Worm (Caenorhabditis elegans) whole organism, young adult: ENCODE data around the gene C56E10.3.

Source experiments
- B0035.1 ChIP-seq: sonication (generic microtip); optimal IDR thresholded peaks from 2 replicates; lab custom pipeline; 2016; ENCODE audit warnings: missing genetic modification characterization, mild to moderate bottlenecking, missing compliant biosample characterization, missing genotype, missing genetic modification reagents
- B0336.3 ChIP-seq: fragments of 200-800 bp; sonication (Bioruptor generic); IDR thresholded peaks from 2 replicates; pipeline ENCODE4 v1.3.6; 2022; ENCODE audit warnings: missing genetic modification characterization, missing compliant biosample characterization
- F10E7.11 ChIP-seq: sonication (generic microtip); optimal IDR thresholded peaks from 2 replicates; lab custom pipeline; 2017; ENCODE audit warnings: mild to moderate bottlenecking, missing genetic modification characterization, moderate library complexity, missing compliant biosample characterization
- F22D6.2 ChIP-seq: sonication (generic microtip); optimal IDR thresholded peaks from 2 replicates; lab custom pipeline; 2016; ENCODE audit warnings: mild to moderate bottlenecking, missing genetic modification characterization, missing compliant biosample characterization
- F23B12.7 ChIP-seq: sonication (generic microtip); optimal IDR thresholded peaks from 2 replicates; lab custom pipeline; 2017; ENCODE audit warnings: missing genetic modification characterization, mild to moderate bottlenecking, missing compliant biosample characterization, antibody characterized with exemption, moderate library complexity; ENCODE audit not compliant: insufficient read depth
- F33H1.4 ChIP-seq: fragments of 200-800 bp; sonication (Bioruptor generic); IDR thresholded peaks from 2 replicates; pipeline ENCODE4 v1.3.6; 2022; ENCODE audit warnings: missing genetic modification reagents, missing genetic modification characterization, missing compliant biosample characterization
- F57A8.1 ChIP-seq: fragments of 200-800 bp; sonication (Bioruptor generic); optimal IDR thresholded peaks from 2 replicates; lab custom pipeline; 2018; ENCODE audit warnings: mild to moderate bottlenecking, missing genetic modification characterization, moderate library complexity, missing compliant biosample characterization
- F57C9.4 ChIP-seq: sonication (generic microtip); optimal IDR thresholded peaks from 2 replicates; lab custom pipeline; 2017; ENCODE audit warnings: mild to moderate bottlenecking, missing genetic modification characterization, missing compliant biosample characterization
- K11D2.4 ChIP-seq: fragments of 200-800 bp; sonication (Bioruptor generic); IDR thresholded peaks from 2 replicates; pipeline ENCODE4 v1.3.6; 2022; ENCODE audit warnings: missing genetic modification reagents, missing genetic modification characterization, missing compliant biosample characterization
- T07F8.4 ChIP-seq: sonication (generic microtip); optimal IDR thresholded peaks from 2 replicates; lab custom pipeline; 2016; ENCODE audit warnings: mild to moderate bottlenecking, missing genetic modification characterization, moderate library complexity, missing compliant biosample characterization
- Y53F4B.3 ChIP-seq: fragments of 200-800 bp; sonication (Bioruptor generic); IDR thresholded peaks from 2 replicates; pipeline ENCODE4 v1.3.6; 2022; ENCODE audit warnings: missing genetic modification reagents, missing genetic modification characterization, missing compliant biosample characterization
- ZK185.1 ChIP-seq: sonication (generic microtip); optimal IDR thresholded peaks from 2 replicates; lab custom pipeline; 2016; ENCODE audit warnings: mild to moderate bottlenecking, missing genetic modification characterization, missing compliant biosample characterization; ENCODE audit not compliant: poor library complexity, severe bottlenecking
- akir-1 ChIP-seq: fragments of 200-800 bp; sonication (Bioruptor generic); optimal IDR thresholded peaks from 2 replicates; lab custom pipeline; 2018; ENCODE audit warnings: mild to moderate bottlenecking, missing genetic modification characterization, moderate library complexity, missing compliant biosample characterization
- cebp-1 ChIP-seq, 2 experiments: fragments of 200-800 bp in 1 of 2; sonication (Bioruptor generic) in 1 of 2; sonication (generic microtip) in 1 of 2; IDR thresholded peaks in 1 of 2; optimal IDR thresholded peaks in 1 of 2; 2 replicates each; pipeline versions ENCODE4 v1.3.6 to Lab custom; 2017 to 2022; ENCODE audit warnings: missing compliant biosample characterization in 2 of 2, missing genetic modification characterization in 2 of 2, mild to moderate bottlenecking in 1 of 2, missing genetic modification reagents in 1 of 2, moderate library complexity in 1 of 2
- ceh-27 ChIP-seq: fragments of 200-800 bp; sonication (Bioruptor generic); optimal IDR thresholded peaks from 2 replicates; lab custom pipeline; 2018; ENCODE audit warnings: mild to moderate bottlenecking, missing genetic modification characterization, moderate library complexity, missing compliant biosample characterization
- ceh-79 ChIP-seq: sonication (generic microtip); optimal IDR thresholded peaks from 2 replicates; lab custom pipeline; 2017; ENCODE audit warnings: mild to moderate bottlenecking, missing genetic modification characterization, missing compliant biosample characterization
- die-1 ChIP-seq: sonication (generic microtip); optimal IDR thresholded peaks from 2 replicates; lab custom pipeline; 2016; ENCODE audit warnings: missing genotype, mild to moderate bottlenecking, missing genetic modification characterization, missing compliant biosample characterization
- dpl-1 ChIP-seq: fragments of 150-350 bp; optimal IDR thresholded peaks from 2 replicates; lab custom pipeline; 2014; ENCODE audit warnings: missing biosample characterization, missing genetic modification reagents, missing genetic modification characterization
- egl-44 ChIP-seq: fragments of 200-800 bp; sonication (Bioruptor generic); IDR thresholded peaks from 2 replicates; pipeline ENCODE4 v1.3.6; 2022; ENCODE audit warnings: missing genetic modification reagents, missing genetic modification characterization, missing compliant biosample characterization
- fkh-3 ChIP-seq: sonication (generic microtip); optimal IDR thresholded peaks from 2 replicates; lab custom pipeline; 2016; ENCODE audit warnings: mild to moderate bottlenecking, missing genetic modification characterization, missing compliant biosample characterization
- hlh-12 ChIP-seq: sonication (generic microtip); optimal IDR thresholded peaks from 2 replicates; lab custom pipeline; 2016; ENCODE audit warnings: missing genetic modification characterization, missing compliant biosample characterization
- lin-40 ChIP-seq: sonication (generic microtip); optimal IDR thresholded peaks from 2 replicates; lab custom pipeline; 2016; ENCODE audit warnings: missing genetic modification characterization, mild to moderate bottlenecking, missing compliant biosample characterization, missing genotype, missing genetic modification reagents
- lin-54 ChIP-seq: fragments of 200-800 bp; sonication (Bioruptor generic); optimal IDR thresholded peaks from 2 replicates; lab custom pipeline; 2018; ENCODE audit warnings: mild to moderate bottlenecking, missing genetic modification characterization, missing compliant biosample characterization
- lir-1 ChIP-seq: fragments of 200-800 bp; sonication (Bioruptor generic); conservative IDR thresholded peaks from 2 replicates; pipeline ENCODE4 v1.3.6; 2022; ENCODE audit warnings: missing genetic modification reagents, missing genetic modification characterization, missing compliant biosample characterization
- lsl-1 ChIP-seq: fragments of 200-800 bp; sonication (Bioruptor generic); optimal IDR thresholded peaks from 2 replicates; lab custom pipeline; 2018; ENCODE audit warnings: mild to moderate bottlenecking, missing genetic modification characterization, moderate library complexity, missing compliant biosample characterization
- madf-8 ChIP-seq: fragments of 200-800 bp; sonication (Bioruptor generic); conservative IDR thresholded peaks from 2 replicates; pipeline ENCODE4 v1.3.6; 2022; ENCODE audit warnings: missing genetic modification reagents, missing genetic modification characterization, missing compliant biosample characterization
- mcd-1 ChIP-seq: fragments of 200-800 bp; sonication (Bioruptor generic); IDR thresholded peaks from 2 replicates; pipeline ENCODE4 v1.3.6; 2022; ENCODE audit warnings: missing genetic modification reagents, missing genetic modification characterization, missing compliant biosample characterization
- mes-4 ChIP-seq: sonication (generic microtip); optimal IDR thresholded peaks from 2 replicates; lab custom pipeline; 2016; ENCODE audit warnings: missing genotype, missing genetic modification characterization, missing compliant biosample characterization
- mxl-1 ChIP-seq: sonication (generic microtip); optimal IDR thresholded peaks from 2 replicates; lab custom pipeline; 2016; ENCODE audit warnings: missing genetic modification characterization, missing compliant biosample characterization
- nhr-27 ChIP-seq: fragments of 200-800 bp; sonication (Bioruptor generic); optimal IDR thresholded peaks from 2 replicates; lab custom pipeline; 2018; ENCODE audit warnings: mild to moderate bottlenecking, missing genetic modification characterization, moderate library complexity, missing compliant biosample characterization
- nhr-80 ChIP-seq: sonication (generic microtip); optimal IDR thresholded peaks from 2 replicates; lab custom pipeline; 2016; ENCODE audit warnings: missing genetic modification characterization, missing compliant biosample characterization
- pha-4 ChIP-seq: fragments of 150-350 bp; sonication (generic microtip); optimal IDR thresholded peaks from 2 replicates; lab custom pipeline; 2014; ENCODE audit warnings: missing biosample characterization, missing genetic modification reagents, missing genetic modification characterization
- rec-8 ChIP-seq, 2 experiments: sonication (generic microtip); optimal IDR thresholded peaks; 2 replicates each; lab custom pipeline; 2016; ENCODE audit warnings: mild to moderate bottlenecking in 2 of 2, missing genetic modification characterization in 2 of 2, missing genetic modification reagents in 2 of 2, missing genotype in 2 of 2, missing biosample characterization in 1 of 2, missing compliant biosample characterization in 1 of 2, moderate library complexity in 1 of 2
- rpc-1 ChIP-seq, 2 experiments: fragments of 150-350 bp in 1 of 2; sonication (generic microtip) in 1 of 2; optimal IDR thresholded peaks; 2 replicates each; lab custom pipeline; 2014 to 2018; ENCODE audit warnings: missing biosample characterization in 1 of 2, missing genetic modification characterization in 1 of 2, missing genetic modification reagents in 1 of 2, missing genotype in 1 of 2
- sea-2 ChIP-seq: fragments of 200-800 bp; sonication (Bioruptor generic); IDR thresholded peaks from 2 replicates; pipeline ENCODE4 v1.3.6; 2022; ENCODE audit warnings: missing genetic modification characterization, missing compliant biosample characterization
- tbp1 ChIP-seq: fragments of 200-800 bp; sonication (Bioruptor generic); optimal IDR thresholded peaks from 2 replicates; lab custom pipeline; 2018; ENCODE audit warnings: mild to moderate bottlenecking, missing genetic modification characterization, missing compliant biosample characterization
- unc-62 ChIP-seq: fragments of 150-350 bp; optimal IDR thresholded peaks from 2 replicates; lab custom pipeline; 2014; ENCODE audit warnings: missing biosample characterization, missing genetic modification reagents, missing genetic modification characterization
- xnd-1 ChIP-seq: sonication (generic microtip); optimal IDR thresholded peaks from 2 replicates; lab custom pipeline; 2016; ENCODE audit warnings: missing genotype, missing genetic modification reagents, missing genetic modification characterization, missing compliant biosample characterization
- ztf-18 ChIP-seq: sonication (generic microtip); optimal IDR thresholded peaks from 2 replicates; lab custom pipeline; 2016; ENCODE audit warnings: missing genotype, mild to moderate bottlenecking, missing genetic modification characterization, missing compliant biosample characterization
- ztf-26 ChIP-seq: sonication (generic microtip); optimal IDR thresholded peaks from 2 replicates; lab custom pipeline; 2017; ENCODE audit warnings: missing genetic modification characterization, missing compliant biosample characterization

Gene C56E10.3

DNA sequence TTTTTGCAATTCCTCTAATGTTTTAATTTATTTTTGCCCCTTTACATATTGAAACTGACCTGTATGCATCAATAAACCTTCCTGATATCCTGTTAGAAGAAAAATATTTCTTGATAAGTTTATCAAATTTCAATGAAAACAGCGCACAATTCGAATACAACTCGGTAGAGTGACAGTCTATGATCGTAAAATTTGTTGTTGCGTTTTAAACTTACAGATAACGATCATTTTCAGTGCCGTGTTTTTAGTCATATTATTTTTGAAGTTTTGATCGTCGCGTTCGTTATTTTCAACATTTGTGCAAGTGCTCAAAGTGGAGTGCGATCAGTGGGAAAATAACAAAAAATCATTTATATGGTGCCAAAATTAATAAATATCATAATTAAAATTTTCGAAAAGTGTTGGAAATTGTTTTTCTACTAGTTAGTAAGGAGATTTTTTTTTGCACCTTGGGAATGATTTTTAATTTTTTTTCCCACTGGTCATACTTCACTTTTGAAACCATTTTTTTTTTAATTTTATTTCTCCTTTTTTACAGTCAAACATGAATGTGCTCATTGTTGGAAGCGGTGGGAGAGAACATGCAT is 29.0 kb downstream of the C56E10.3 start, which contains the start of gene F38B6.4:
Gene F38B6.4, plus strand, starts transcription at position 537 of the 587 bp plus-strand sequence.
- peak; percentile 63 for TF ChIP-seq nhr-80 (tag; lab: Kevin White, UChicago)
- TF ChIP-seq ZK185.1, result no peak

DNA sequence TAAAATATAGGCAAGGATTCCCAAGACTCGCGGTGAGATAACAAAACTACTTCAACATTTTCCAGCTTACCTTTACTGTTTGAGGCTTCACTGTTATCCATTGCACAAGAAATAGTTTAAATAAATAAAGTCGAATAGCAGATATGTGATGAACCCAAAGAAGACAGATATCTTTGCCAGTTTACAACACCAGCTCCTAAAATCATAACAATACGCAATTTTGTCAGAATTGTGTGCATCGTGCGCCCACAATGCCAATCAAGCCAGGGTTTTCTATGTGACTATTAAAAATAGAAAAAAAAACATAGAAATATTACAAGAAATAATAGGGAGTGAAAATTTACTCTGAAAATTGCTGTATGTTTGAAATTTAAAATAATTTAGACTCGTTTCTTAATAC is 37.2 kb downstream of the C56E10.3 start, which contains the start of gene F38B6.8:
Gene F38B6.8, minus strand, starts transcription at position 101 of the 400 bp plus-strand sequence.
- TF ChIP-seq lir-1 (GFP tag; lab: Robert Waterston, UW) (no peak), tbp1 (no peak), die-1 (tag; lab: Kevin White, UChicago) (no peak), K11D2.4 (GFP tag; lab: Robert Waterston, UW) (no peak), B0336.3 (GFP tag; lab: Robert Waterston, UW) (no peak), lsl-1 (no peak), lin-54 (GFP tag; lab: Kevin White, UChicago) (no peak), pha-4 (tag; lab: Kevin White, UChicago) (no peak), rpc-1 (optimal IDR thresholded peaks at IDR 0.05; lab: Kevin White, UChicago) (no peak), rpc-1 (tag; optimal IDR thresholded peaks at IDR 0.05; lab: Kevin White, UChicago) (no peak), fkh-3 (tag; lab: Kevin White, UChicago) (no peak), dpl-1 (GFP tag; lab: Kevin White, UChicago) (no peak), F57C9.4 (tag; lab: Kevin White, UChicago) (no peak), nhr-80 (tag; lab: Kevin White, UChicago) (no peak), F57A8.1 (GFP tag; lab: Kevin White, UChicago) (no peak), madf-8 (GFP tag; lab: Robert Waterston, UW) (no peak), F10E7.11 (tag; lab: Kevin White, UChicago) (no peak), ceh-79 (tag; lab: Kevin White, UChicago) (no peak)

DNA sequence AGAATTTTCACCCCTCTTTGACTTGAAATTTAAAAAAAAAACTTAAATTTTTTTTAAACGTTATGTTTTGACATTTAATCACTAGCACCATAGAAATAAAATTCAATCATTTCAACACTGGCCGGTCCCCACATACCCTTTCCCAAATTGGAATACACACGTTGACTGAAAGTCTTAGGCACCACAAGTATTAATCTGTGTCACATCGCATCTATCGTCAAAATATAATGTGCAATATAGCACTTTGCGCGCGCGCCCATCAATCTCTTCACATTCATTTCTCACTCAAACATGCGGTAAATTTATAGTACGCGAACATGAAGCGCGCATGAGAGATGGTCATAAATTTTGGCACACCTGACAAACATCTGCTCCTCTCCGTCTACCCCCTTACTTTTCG is 41.9 kb downstream of the C56E10.3 start:
- TF ChIP-seq Y53F4B.3 (GFP tag; lab: Robert Waterston, UW), result no peak
- TF ChIP-seq F33H1.4 (GFP tag; lab: Robert Waterston, UW), result no peak
- TF ChIP-seq ztf-18, result no peak
- no peak for TF ChIP-seq B0035.1 (tag; lab: Kevin White, UChicago)
- no peak for TF ChIP-seq tbp1
- no peak for TF ChIP-seq F23B12.7 (tag; lab: Kevin White, UChicago)
- no peak for TF ChIP-seq mes-4
- TF ChIP-seq sea-2 (GFP tag; lab: Robert Waterston, UW), result no peak
- TF ChIP-seq egl-44 (GFP tag; lab: Robert Waterston, UW), result no peak
- TF ChIP-seq F22D6.2 (tag; lab: Kevin White, UChicago), result no peak
- TF ChIP-seq T07F8.4 (tag; lab: Kevin White, UChicago), result no peak
- TF ChIP-seq mcd-1 (GFP tag; lab: Robert Waterston, UW), result no peak
- TF ChIP-seq cebp-1 (GFP tag; IDR thresholded peaks at IDR 0.05; lab: Robert Waterston, UW), result no peak
- TF ChIP-seq cebp-1 (tag; optimal IDR thresholded peaks at IDR 0.05; lab: Kevin White, UChicago), result no peak
- TF ChIP-seq hlh-12 (tag; lab: Kevin White, UChicago), result no peak
- TF ChIP-seq dpl-1 (GFP tag; lab: Kevin White, UChicago), result no peak
- no peak for TF ChIP-seq lin-40 (tag; lab: Kevin White, UChicago)

DNA sequence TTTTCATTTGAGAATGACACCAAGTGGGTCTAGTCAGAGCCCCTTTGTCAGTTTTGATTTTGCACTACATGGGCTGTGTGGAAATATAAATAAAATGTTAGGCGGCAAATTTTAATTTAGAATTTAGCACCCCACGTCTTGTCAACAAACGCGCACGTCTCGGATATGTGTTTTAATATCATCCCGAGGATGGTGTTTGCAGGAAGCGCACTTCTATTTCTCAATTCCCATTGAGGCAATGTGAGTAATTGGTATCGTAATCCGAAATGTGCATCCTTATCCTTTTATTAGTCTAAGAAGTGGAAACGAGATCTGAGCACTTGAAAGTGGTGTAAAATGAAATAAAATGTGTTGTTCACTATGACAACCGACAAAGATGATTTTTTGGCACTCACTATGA is 42.3 kb downstream of the C56E10.3 start:
- TF ChIP-seq akir-1, result no peak
- no peak for TF ChIP-seq unc-62
- TF ChIP-seq rec-8 (tag; optimal IDR thresholded peaks at IDR 0.05; lab: Kevin White, UChicago), result no peak
- no peak for TF ChIP-seq ceh-27
- no peak for TF ChIP-seq nhr-27 (tag; lab: Kevin White, UChicago)
- TF ChIP-seq ztf-26 (tag; lab: Kevin White, UChicago), result no peak
- TF ChIP-seq xnd-1 (tag; lab: Kevin White, UChicago), result no peak
- TF ChIP-seq B0035.1 (tag; lab: Kevin White, UChicago), result no peak
- no peak for TF ChIP-seq mxl-1 (tag; lab: Kevin White, UChicago)
